Worm (Caenorhabditis elegans) whole organism, L4 larva: Measurements from ENCODE around the gene clec-133.
A peak's percentile ranks its signal among the peaks of the same experiment; 100 is the strongest.

Source experiments
- T20F7.1 ChIP-seq: fragments of 200-800 bp; sonication (Bioruptor generic); optimal IDR thresholded peaks from 2 replicates; lab custom pipeline; 2018; ENCODE audit warnings: mild to moderate bottlenecking, missing genetic modification characterization, missing compliant biosample characterization
- fos-1 ChIP-seq: fragments of 150-350 bp; optimal IDR thresholded peaks from 2 replicates; lab custom pipeline; 2014; ENCODE audit warnings: missing biosample characterization, missing genetic modification characterization
- pqm-1 ChIP-seq: sonication (generic microtip); optimal IDR thresholded peaks from 2 replicates; lab custom pipeline; 2017; ENCODE audit warnings: missing biosample characterization, missing genetic modification characterization
- snpc-4 ChIP-seq: fragments of 150-350 bp; optimal IDR thresholded peaks from 2 replicates; lab custom pipeline; 2014; ENCODE audit warnings: missing biosample characterization, missing genetic modification characterization
- tra-1 ChIP-seq: fragments of 200-800 bp; sonication (Bioruptor generic); IDR thresholded peaks from 2 replicates; pipeline ENCODE4 v1.3.6; 2022; ENCODE audit warnings: missing genetic modification reagents, missing genetic modification characterization, missing compliant biosample characterization
- unc-39 ChIP-seq: sonication (generic microtip); optimal IDR thresholded peaks from 2 replicates; lab custom pipeline; 2017; ENCODE audit warnings: missing biosample characterization, missing genetic modification characterization
- unc-62 ChIP-seq, 3 experiments: fragments of 150-350 bp in 1 of 3; sonication (generic microtip); optimal IDR thresholded peaks in 2 of 3; peaks in 1 of 3; 1 replicate in 1 of 3; 2 replicates in 2 of 3; lab custom pipeline; 2014 to 2017; ENCODE audit warnings: missing biosample characterization in 3 of 3, missing genetic modification characterization in 3 of 3, missing genetic modification reagents in 3 of 3, missing genotype in 1 of 3
- zag-1 ChIP-seq: fragments of 150-350 bp; optimal IDR thresholded peaks from 2 replicates; lab custom pipeline; 2014; ENCODE audit warnings: missing biosample characterization, missing genetic modification characterization
- ztf-11 ChIP-seq: fragments of 150-350 bp; optimal IDR thresholded peaks from 2 replicates; lab custom pipeline; 2014; ENCODE audit warnings: missing biosample characterization, missing genetic modification characterization

- TF ChIP-seq tra-1: no peak
- TF ChIP-seq pqm-1: peak; percentile 13
- TF ChIP-seq zag-1: no peak
- no peak for TF ChIP-seq fos-1 (tag; lab: Kevin White, UChicago)
- TF ChIP-seq ztf-11 (tag; lab: Kevin White, UChicago): no peak
- TF ChIP-seq unc-62 (GFP tag; optimal IDR thresholded peaks at IDR 0.05 in 1 of 2; lab: Kevin White, UChicago): peak in 1 of 2 experiments; percentile 7
- TF ChIP-seq unc-62 (tag; optimal IDR thresholded peaks at IDR 0.05; lab: Kevin White, UChicago): no peak
- TF ChIP-seq T20F7.1 (GFP tag; lab: Kevin White, UChicago): no peak
- no peak for TF ChIP-seq unc-39 (tag; lab: Kevin White, UChicago)
- no peak for TF ChIP-seq snpc-4
Observed at ce11 chrII:3550352-3550751, 27.9 kb upstream of the clec-133 start, which contains the start of gene W10G11.19.
